Fruit fly (Drosophila melanogaster): ENCODE data around the gene CG31752.

The CG31752 gene

DNA sequence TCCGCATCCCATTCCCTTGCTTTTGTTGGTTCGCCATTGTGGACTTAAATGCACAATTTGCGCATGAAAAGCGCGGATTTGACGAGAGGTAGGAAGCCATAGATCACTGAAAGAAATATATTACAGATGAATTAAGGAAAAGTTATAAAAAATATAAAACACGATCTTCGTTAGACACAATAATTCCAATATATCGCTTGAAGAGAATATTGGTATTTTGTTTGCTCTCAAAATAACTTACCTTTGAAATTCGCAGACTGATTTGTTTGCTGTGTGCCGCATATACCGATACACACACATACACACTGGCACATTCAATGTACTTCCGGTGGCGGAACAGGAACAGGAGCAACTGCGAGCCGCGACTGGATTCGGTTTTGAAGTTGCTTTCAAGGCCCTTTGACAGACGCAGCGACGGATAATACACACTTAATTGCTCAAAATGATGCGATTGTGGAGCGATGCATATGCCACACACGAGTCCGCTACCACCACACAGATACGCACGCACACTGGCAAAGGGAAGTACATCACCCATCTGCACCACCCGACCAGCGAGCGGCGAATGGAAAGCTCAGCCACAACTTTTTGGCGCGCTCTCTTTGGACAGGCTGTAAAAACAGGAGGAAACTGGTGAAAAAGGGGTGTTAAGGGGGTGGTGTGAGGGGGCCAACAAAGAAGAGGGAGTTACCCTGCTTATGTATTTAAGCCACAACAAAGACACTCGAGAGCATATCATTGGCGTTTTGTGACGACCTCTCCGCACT lies 35.3 kb downstream of the CG31752 start (continued):
- no peak for TF ChIP-seq dac (GFP tag; optimal IDR thresholded peaks at IDR 0.05)
- peak; percentile 64 for TF ChIP-seq Smox (GFP tag; optimal IDR thresholded peaks at IDR 0.05)
- TF ChIP-seq CG8632 (GFP tag; optimal IDR thresholded peaks at IDR 0.05): peak; percentile 19
- TF ChIP-seq eg (GFP tag; IDR thresholded peaks at IDR 0.05): no peak
- TF ChIP-seq achi (GFP tag; optimal IDR thresholded peaks at IDR 0.05): peak; percentile 25
- TF ChIP-seq CG31627 (GFP tag; optimal IDR thresholded peaks at IDR 0.05): peak; percentile 52
- peak; percentile 11 for TF ChIP-seq acj6 (GFP tag; optimal IDR thresholded peaks at IDR 0.05)
- peak; percentile 65 for TF ChIP-seq esn (GFP tag; optimal IDR thresholded peaks at IDR 0.05)
- TF ChIP-seq fkh (GFP tag; optimal IDR thresholded peaks at IDR 0.05): no peak
- TF ChIP-seq CG32006 (GFP tag; optimal IDR thresholded peaks at IDR 0.05): no peak
- TF ChIP-seq CG6276 (GFP tag; optimal IDR thresholded peaks at IDR 0.05): no peak
- peak; percentile 81 for TF ChIP-seq svp (GFP tag)
- no peak for TF ChIP-seq CG9139 (GFP tag; optimal IDR thresholded peaks at IDR 0.05)
- TF ChIP-seq Eip93F (GFP tag; optimal IDR thresholded peaks at IDR 0.05): no peak
- TF ChIP-seq Blimp-1 (GFP tag; optimal IDR thresholded peaks at IDR 0.05): no peak
- TF ChIP-seq CG11762 (GFP tag; optimal IDR thresholded peaks at IDR 0.05; ENCODE audit: insufficient read depth): no peak
- TF ChIP-seq Lpt (GFP tag; optimal IDR thresholded peaks at IDR 0.05): no peak
- TF ChIP-seq Sox102F (GFP tag; optimal IDR thresholded peaks at IDR 0.05): peak; percentile 36
- no peak for TF ChIP-seq CG7368 (GFP tag; optimal IDR thresholded peaks at IDR 0.05)
- no peak for TF ChIP-seq dsx (GFP tag; optimal IDR thresholded peaks at IDR 0.05; ENCODE audit: poor library complexity, severe bottlenecking)
- TF ChIP-seq Met (GFP tag; optimal IDR thresholded peaks at IDR 0.05): peak; percentile 66
- no peak for TF ChIP-seq fd59A (GFP tag; optimal IDR thresholded peaks at IDR 0.05)
- peak; percentile 56 for TF ChIP-seq Hr39 (GFP tag; optimal IDR thresholded peaks at IDR 0.05)
- TF ChIP-seq Ets21C (GFP tag; optimal IDR thresholded peaks at IDR 0.05): peak; percentile 41
- TF ChIP-seq CG34406 (GFP tag; optimal IDR thresholded peaks at IDR 0.05): peak; percentile 9
- TF ChIP-seq OdsH (GFP tag; optimal IDR thresholded peaks at IDR 0.05): peak; percentile 20

DNA sequence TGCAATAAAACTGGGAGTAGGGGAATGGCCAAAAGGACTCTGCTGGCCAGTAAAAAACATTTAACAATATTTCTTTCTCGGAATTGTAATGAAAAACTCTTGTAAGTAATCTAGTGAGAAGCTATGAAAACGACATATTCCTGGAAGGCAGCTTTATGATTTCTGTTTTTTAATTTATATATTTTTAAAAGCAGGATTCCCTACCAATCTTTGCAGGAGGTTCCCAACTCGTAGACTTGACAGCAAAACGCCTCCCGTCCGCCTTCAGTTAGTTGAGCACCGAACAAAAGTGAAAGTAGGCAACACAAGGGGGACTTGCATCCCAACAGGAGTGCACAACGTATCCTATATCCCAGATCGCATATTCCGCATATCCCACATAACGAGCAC lies 35.9 kb downstream of the CG31752 start, which contains the start of gene CG43814:
CG43814 (minus strand) TSS at position 101 of the 390 bp plus-strand sequence.
- no peak for TF ChIP-seq eg (GFP tag; IDR thresholded peaks at IDR 0.05)
- TF ChIP-seq Smox (GFP tag; optimal IDR thresholded peaks at IDR 0.05): no peak
- no peak for TF ChIP-seq Met (GFP tag; optimal IDR thresholded peaks at IDR 0.05)
- no peak for TF ChIP-seq fkh (GFP tag; optimal IDR thresholded peaks at IDR 0.05)
- no peak for TF ChIP-seq CG8119 (GFP tag; IDR thresholded peaks at IDR 0.05)
- no peak for TF ChIP-seq Sox102F (GFP tag; optimal IDR thresholded peaks at IDR 0.05)
- no peak for TF ChIP-seq OdsH (GFP tag; optimal IDR thresholded peaks at IDR 0.05)
- TF ChIP-seq CG10669 (GFP tag; optimal IDR thresholded peaks at IDR 0.05): no peak
- no peak for TF ChIP-seq Sox14 (GFP tag; optimal IDR thresholded peaks at IDR 0.05)
- TF ChIP-seq CG6792 (GFP tag; optimal IDR thresholded peaks at IDR 0.05): no peak
- TF ChIP-seq CG6854 (GFP tag; optimal IDR thresholded peaks at IDR 0.05): no peak
- TF ChIP-seq svp (GFP tag): no peak
- no peak for TF ChIP-seq CG7368 (GFP tag; optimal IDR thresholded peaks at IDR 0.05)
- no peak for TF ChIP-seq CG34406 (GFP tag; optimal IDR thresholded peaks at IDR 0.05)
- TF ChIP-seq fd85E (GFP tag; optimal IDR thresholded peaks at IDR 0.05): no peak
- no peak for TF ChIP-seq Eip78C (GFP tag)
- no peak for TF ChIP-seq CG9139 (GFP tag; optimal IDR thresholded peaks at IDR 0.05)
- TF ChIP-seq CG3032 (tag; optimal IDR thresholded peaks at IDR 0.05): no peak
- no peak for TF ChIP-seq fd59A (GFP tag; optimal IDR thresholded peaks at IDR 0.05)
- TF ChIP-seq CG4318 (GFP tag; optimal IDR thresholded peaks at IDR 0.05): no peak

DNA sequence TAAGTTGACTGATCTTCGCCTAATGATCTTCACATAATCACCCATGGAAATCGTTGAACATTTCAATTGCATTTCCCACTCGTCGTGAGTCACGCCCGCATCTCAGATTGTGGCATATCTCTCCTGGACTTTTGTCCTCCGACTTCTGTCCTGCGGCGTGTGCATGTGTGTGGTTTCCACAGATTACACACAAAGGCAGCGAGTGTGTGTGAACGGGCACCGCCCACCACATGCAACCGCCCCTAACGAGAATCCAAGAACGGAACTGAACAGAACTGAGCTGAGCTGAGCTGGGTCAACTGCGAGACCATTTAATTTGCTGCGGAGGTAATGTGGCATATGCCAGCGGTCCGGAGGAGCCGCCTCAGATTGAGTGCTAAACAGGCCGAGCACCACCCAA lies 39.4 kb downstream of the CG31752 start:
- no peak for TF ChIP-seq CG10631 (GFP tag; optimal IDR thresholded peaks at IDR 0.05)
- TF ChIP-seq CG7368 (GFP tag; optimal IDR thresholded peaks at IDR 0.05): no peak
- no peak for TF ChIP-seq topi (GFP tag; optimal IDR thresholded peaks at IDR 0.05)
- TF ChIP-seq cyc (GFP tag; optimal IDR thresholded peaks at IDR 0.05): no peak
- no peak for TF ChIP-seq Gug (GFP tag; IDR thresholded peaks at IDR 0.05)
- TF ChIP-seq CG6854 (GFP tag; optimal IDR thresholded peaks at IDR 0.05): no peak
- no peak for TF ChIP-seq CG11902 (GFP tag; optimal IDR thresholded peaks at IDR 0.05)
- TF ChIP-seq Ets96B (tag; optimal IDR thresholded peaks at IDR 0.05): no peak
- TF ChIP-seq CG6276 (GFP tag; optimal IDR thresholded peaks at IDR 0.05): no peak
- TF ChIP-seq spab (GFP tag; optimal IDR thresholded peaks at IDR 0.05): no peak
- TF ChIP-seq esn (GFP tag; optimal IDR thresholded peaks at IDR 0.05): no peak
- no peak for TF ChIP-seq OdsH (GFP tag; optimal IDR thresholded peaks at IDR 0.05)
- no peak for TF ChIP-seq CG3919 (GFP tag; optimal IDR thresholded peaks at IDR 0.05)
- TF ChIP-seq CG8119 (GFP tag; IDR thresholded peaks at IDR 0.05): no peak
- TF ChIP-seq svp (GFP tag): no peak
- no peak for TF ChIP-seq CG8319 (GFP tag; optimal IDR thresholded peaks at IDR 0.05)
- TF ChIP-seq vri (GFP tag; optimal IDR thresholded peaks at IDR 0.05): no peak
- no peak for TF ChIP-seq CG6808 (GFP tag; optimal IDR thresholded peaks at IDR 0.05)
- no peak for TF ChIP-seq eg (GFP tag; IDR thresholded peaks at IDR 0.05)

Data from whole organism, prepupa.